Worm (Caenorhabditis elegans) whole organism, L4/young adult: ENCODE data around the gene F46F2.3.

ENCODE experiments used
- dao-5 ChIP-seq: sonication (generic microtip); optimal IDR thresholded peaks from 2 replicates; lab custom pipeline; 2016; ENCODE audit warnings: missing genotype, missing genetic modification characterization, moderate library complexity, missing compliant biosample characterization
- him-1 ChIP-seq: sonication (generic microtip); optimal IDR thresholded peaks from 2 replicates; lab custom pipeline; 2016; ENCODE audit warnings: missing genotype, missing genetic modification reagents, missing genetic modification characterization, missing compliant biosample characterization

- TF ChIP-seq him-1 (tag; lab: Kevin White, UChicago) = no peak
- TF ChIP-seq dao-5 (tag; lab: Kevin White, UChicago) = no peak
These were observed 13.5 kb downstream of the F46F2.3 start for ce11 chrX:15246595-15246994.
